Worm (Caenorhabditis elegans): ENCODE results near the gene F13H8.3.

ce11 chrII:6294261-6294660 lies 30.5 kb downstream of the F13H8.3 start, which contains the start of gene mps-1:
- TF ChIP-seq cnd-1 (tag; optimal IDR thresholded peaks at IDR 0.05) (no peak), lin-13 (tag; optimal IDR thresholded peaks at IDR 0.05) (no peak), nhr-28 (tag; optimal IDR thresholded peaks at IDR 0.05) (no peak), lin-32 (GFP tag; optimal IDR thresholded peaks at IDR 0.05) (no peak), unc-62 (GFP tag; optimal IDR thresholded peaks at IDR 0.05) (no peak), pha-4 (tag; optimal IDR thresholded peaks at IDR 0.05) (no peak), drap-1 (GFP tag; optimal IDR thresholded peaks at IDR 0.05) (no peak)

Measured in whole organism, mixed stage, embryonic.